Fruit fly (Drosophila melanogaster) whole organism, pupa: ENCODE results near the gene CG31323.

Experiments used
- CG10348 ChIP-seq: fragments of 200-800 bp; sonication (Bioruptor generic); IDR thresholded peaks from 2 replicates; pipeline ENCODE4 v1.3.6; 2022; ENCODE audit warnings: missing biosample characterization, missing genetic modification characterization
- CG12605 ChIP-seq: fragments of 200-800 bp; sonication (Bioruptor generic); IDR thresholded peaks from 2 replicates; pipeline ENCODE4 v1.3.6; 2022; ENCODE audit warnings: missing biosample characterization, missing genetic modification characterization
- CG13204 ChIP-seq: fragments of 200-800 bp; sonication (Bioruptor generic); optimal IDR thresholded peaks from 2 replicates; lab custom pipeline; 2018; ENCODE audit warnings: missing biosample characterization, mild to moderate bottlenecking, missing genetic modification characterization, moderate library complexity
- CG14655 ChIP-seq: fragments of 200-800 bp; sonication (Bioruptor generic); optimal IDR thresholded peaks from 3 replicates; lab custom pipeline; 2017; ENCODE audit warnings: mild to moderate bottlenecking, missing biosample characterization, missing genetic modification reagents, missing genetic modification characterization
- CG15710 ChIP-seq: fragments of 200-800 bp; sonication (Bioruptor generic); optimal IDR thresholded peaks from 2 replicates; lab custom pipeline; 2018; ENCODE audit warnings: missing biosample characterization, mild to moderate bottlenecking, missing genetic modification characterization, moderate library complexity
- CG17806 ChIP-seq: fragments of 200-800 bp; sonication (Bioruptor generic); optimal IDR thresholded peaks from 2 replicates; lab custom pipeline; 2018; ENCODE audit warnings: missing biosample characterization, mild to moderate bottlenecking, missing genetic modification characterization, moderate library complexity
- CG32121 ChIP-seq: fragments of 200-800 bp; sonication (Bioruptor generic); IDR thresholded peaks from 2 replicates; pipeline ENCODE4 v1.3.6; 2022; ENCODE audit warnings: missing biosample characterization, missing genetic modification characterization
- CG34367 ChIP-seq: fragments of 200-800 bp; sonication (Bioruptor generic); optimal IDR thresholded peaks from 2 replicates; lab custom pipeline; 2018; ENCODE audit warnings: missing biosample characterization, mild to moderate bottlenecking, missing genetic modification characterization
- CG4496 ChIP-seq: fragments of 200-800 bp; sonication (Bioruptor generic); IDR thresholded peaks from 3 replicates; pipeline ENCODE4 v1.3.6; 2022; ENCODE audit warnings: missing biosample characterization, missing genetic modification characterization
- CG8159 ChIP-seq: fragments of 200-800 bp; sonication (Bioruptor generic); optimal IDR thresholded peaks from 3 replicates; lab custom pipeline; 2018; ENCODE audit warnings: missing biosample characterization, mild to moderate bottlenecking, missing genetic modification characterization, moderate library complexity
- CG8301 ChIP-seq: fragments of 200-800 bp; sonication (Bioruptor generic); optimal IDR thresholded peaks from 2 replicates; lab custom pipeline; 2018; ENCODE audit warnings: missing biosample characterization, mild to moderate bottlenecking, missing genetic modification characterization
- CG9948 ChIP-seq: fragments of 200-800 bp; sonication (Bioruptor generic); optimal IDR thresholded peaks from 2 replicates; lab custom pipeline; 2018; ENCODE audit warnings: missing biosample characterization, mild to moderate bottlenecking, missing genetic modification characterization, moderate library complexity
- D1 ChIP-seq: fragments of 200-800 bp; sonication (Bioruptor generic); optimal IDR thresholded peaks from 2 replicates; lab custom pipeline; 2018; ENCODE audit warnings: missing biosample characterization, mild to moderate bottlenecking, missing genetic modification characterization, moderate library complexity
- EcR ChIP-seq: fragments of 200-800 bp; sonication (Bioruptor generic); optimal IDR thresholded peaks from 3 replicates; lab custom pipeline; 2019; ENCODE audit warnings: missing biosample characterization, missing genetic modification characterization, mild to moderate bottlenecking, moderate library complexity, missing genetic modification reagents
- Ets98B ChIP-seq: fragments of 200-800 bp; sonication (Bioruptor generic); IDR thresholded peaks from 2 replicates; pipeline ENCODE4 v1.3.6; 2022; ENCODE audit warnings: missing biosample characterization, missing genetic modification characterization
- Pif1A ChIP-seq: fragments of 200-800 bp; sonication (Bioruptor generic); optimal IDR thresholded peaks from 3 replicates; lab custom pipeline; 2016; ENCODE audit warnings: missing biosample characterization, missing genetic modification characterization
- Pif1B ChIP-seq: fragments of 200-800 bp; sonication (Bioruptor generic); optimal IDR thresholded peaks from 3 replicates; lab custom pipeline; 2016; ENCODE audit warnings: missing biosample characterization, missing genetic modification characterization
- Snoo ChIP-seq: fragments of 200-800 bp; sonication (Bioruptor generic); optimal IDR thresholded peaks from 3 replicates; lab custom pipeline; 2017; ENCODE audit warnings: missing biosample characterization, mild to moderate bottlenecking, missing genetic modification characterization, inconsistent platforms
- fd96Ca ChIP-seq: fragments of 200-800 bp; sonication (Bioruptor generic); IDR thresholded peaks from 3 replicates; pipeline ENCODE4 v1.3.6; 2022; ENCODE audit warnings: missing biosample characterization, missing genetic modification characterization
- gl ChIP-seq: fragments of 200-800 bp; sonication (Bioruptor generic); optimal IDR thresholded peaks from 2 replicates; lab custom pipeline; 2018; ENCODE audit warnings: missing biosample characterization, mild to moderate bottlenecking, missing genetic modification characterization
- rn ChIP-seq: fragments of 200-800 bp; sonication (Bioruptor generic); IDR thresholded peaks from 2 replicates; pipeline ENCODE4 v1.3.6; 2022; ENCODE audit warnings: missing biosample characterization, missing genetic modification characterization

Gene CG31323

dm6 chr3R:26214301-26214700 lies 43.7 kb downstream of the CG31323 start:
- TF ChIP-seq fd96Ca (0 out of 3 replicates have a peak, but pooled peaks have one; percentile 26), CG13204 (GFP tag; lab: Kevin White, UChicago) (no peak), CG15710 (tag; lab: Kevin White, UChicago) (no peak), CG17806 (tag; lab: Kevin White, UChicago) (no peak), CG34367 (no peak), D1 (tag; lab: Kevin White, UChicago) (no peak), CG10348 (GFP tag; lab: Robert Waterston, UW) (no peak), CG4496 (GFP tag; lab: Robert Waterston, UW) (0 out of 3 replicates have a peak, but pooled peaks have one; percentile 23), CG32121 (GFP tag; lab: Robert Waterston, UW) (no peak), CG14655 (GFP tag; lab: Kevin White, UChicago) (peak; percentile 29), Pif1A (GFP tag; lab: Kevin White, UChicago) (no peak), rn (GFP tag; lab: Robert Waterston, UW) (no peak), Ets98B (GFP tag; lab: Robert Waterston, UW) (no peak; the same call in 1 of the 2 replicates), CG12605 (GFP tag; lab: Robert Waterston, UW) (no peak), Pif1B (GFP tag; lab: Kevin White, UChicago) (no peak), CG9948 (tag; lab: Kevin White, UChicago) (no peak), CG8301 (tag; lab: Kevin White, UChicago) (no peak), gl (tag; lab: Kevin White, UChicago) (no peak), CG8159 (tag; lab: Kevin White, UChicago) (no peak), EcR (no peak), Snoo (tag; lab: Kevin White, UChicago) (no peak)

dm6 chr3R:26222123-26222651 lies 51.5 kb downstream of the CG31323 start:
- TF ChIP-seq CG13204 (GFP tag; lab: Kevin White, UChicago) (no peak), CG15710 (tag; lab: Kevin White, UChicago) (no peak), Snoo (tag; lab: Kevin White, UChicago) (no peak), CG32121 (GFP tag; lab: Robert Waterston, UW) (no peak), D1 (tag; lab: Kevin White, UChicago) (no peak), CG8159 (tag; lab: Kevin White, UChicago) (no peak), CG8301 (tag; lab: Kevin White, UChicago) (no peak), EcR (no peak), Pif1B (GFP tag; lab: Kevin White, UChicago) (no peak), Pif1A (GFP tag; lab: Kevin White, UChicago) (no peak)

DNA sequence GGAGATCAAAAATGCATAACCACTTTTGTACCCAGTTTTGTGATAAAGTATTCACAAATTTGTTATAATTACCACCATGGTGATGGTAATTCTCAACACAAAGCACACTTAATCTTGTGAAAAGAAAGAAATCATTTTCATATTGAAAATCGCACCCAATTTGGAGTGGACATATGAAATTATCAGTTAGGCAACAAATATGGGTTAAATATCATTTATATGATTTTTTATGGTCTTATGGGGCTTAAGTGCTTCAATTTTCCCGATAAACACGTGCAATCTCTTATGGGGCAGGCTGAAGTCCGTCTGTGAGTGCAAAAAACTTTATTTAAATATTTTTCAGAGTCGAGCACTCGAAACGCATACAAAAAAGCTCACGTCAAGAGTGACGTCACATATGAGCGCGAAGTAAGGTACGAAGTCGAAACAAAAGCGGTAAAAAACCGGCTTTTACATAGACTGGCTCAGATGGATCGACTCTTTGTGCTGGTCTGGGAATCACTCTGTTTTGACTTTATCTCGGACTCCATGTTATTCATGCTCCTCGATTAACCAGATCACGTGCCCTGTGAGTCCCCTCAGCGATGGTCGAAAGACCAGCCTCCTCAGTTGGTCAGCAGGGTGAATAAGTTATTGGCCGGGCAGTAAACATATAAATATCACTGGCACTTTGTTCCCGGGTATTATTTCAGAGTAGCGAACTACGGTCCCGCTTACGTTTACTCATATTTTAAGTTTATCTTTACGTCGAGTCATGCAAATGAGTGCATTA lies 56.0 kb downstream of the CG31323 start:
- peak; percentile 29 for TF ChIP-seq CG17806 (tag; lab: Kevin White, UChicago)
- no peak for TF ChIP-seq CG14655 (GFP tag; lab: Kevin White, UChicago)
- no peak for TF ChIP-seq CG10348 (GFP tag; lab: Robert Waterston, UW)
- TF ChIP-seq CG8159 (tag; lab: Kevin White, UChicago) = peak; percentile 30
- TF ChIP-seq rn (GFP tag; lab: Robert Waterston, UW) = no peak
- no peak for TF ChIP-seq CG32121 (GFP tag; lab: Robert Waterston, UW)
- TF ChIP-seq CG13204 (GFP tag; lab: Kevin White, UChicago) = peak; percentile 44
- no peak for TF ChIP-seq CG34367
- no peak for TF ChIP-seq Snoo (tag; lab: Kevin White, UChicago)
- TF ChIP-seq CG8301 (tag; lab: Kevin White, UChicago) = no peak
- no peak for TF ChIP-seq Pif1B (GFP tag; lab: Kevin White, UChicago)
- TF ChIP-seq Pif1A (GFP tag; lab: Kevin White, UChicago) = peak; percentile 4
- no peak for TF ChIP-seq gl (tag; lab: Kevin White, UChicago)
- peak; percentile 81 for TF ChIP-seq EcR
- TF ChIP-seq CG12605 (GFP tag; lab: Robert Waterston, UW) = no peak
- TF ChIP-seq Ets98B (GFP tag; lab: Robert Waterston, UW) = no peak
- 0 out of 3 replicates have a peak, but pooled peaks have one; percentile 32 for TF ChIP-seq CG4496 (GFP tag; lab: Robert Waterston, UW)
- TF ChIP-seq D1 (tag; lab: Kevin White, UChicago) = no peak
- no peak for TF ChIP-seq CG9948 (tag; lab: Kevin White, UChicago)
- TF ChIP-seq fd96Ca = no peak
- TF ChIP-seq CG15710 (tag; lab: Kevin White, UChicago) = no peak

DNA sequence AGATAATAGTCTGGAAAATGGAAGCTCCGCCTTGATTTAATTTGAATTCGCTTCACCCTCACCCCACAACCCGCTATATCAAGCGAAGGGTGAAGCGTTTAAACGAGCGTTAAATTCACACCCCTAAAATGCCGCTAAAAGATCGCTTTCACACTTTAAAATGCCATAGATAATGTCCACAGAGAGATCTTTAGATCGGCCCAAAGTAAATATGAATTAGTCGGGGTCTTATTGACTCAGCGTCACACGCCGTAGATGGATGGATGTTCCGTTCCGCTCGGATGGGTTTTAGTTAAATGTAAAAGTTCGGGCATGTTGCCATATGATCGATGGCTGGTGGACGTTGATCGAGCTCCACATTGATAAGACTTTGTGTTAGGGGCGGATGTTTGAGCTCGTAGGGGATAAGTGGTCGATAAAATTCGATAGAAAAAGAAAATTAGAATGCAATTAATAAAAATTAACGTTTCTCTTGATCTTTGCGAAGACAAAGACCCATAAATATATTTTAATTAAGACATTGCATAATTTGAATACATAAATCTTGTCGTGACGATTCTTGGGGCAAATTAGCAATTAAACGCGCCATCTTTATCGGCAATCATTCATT lies 57.5 kb downstream of the CG31323 start:
- TF ChIP-seq CG8159 (tag; lab: Kevin White, UChicago) (no peak), CG12605 (GFP tag; lab: Robert Waterston, UW) (no peak), CG9948 (tag; lab: Kevin White, UChicago) (no peak), fd96Ca (no peak), CG32121 (GFP tag; lab: Robert Waterston, UW) (no peak), Ets98B (GFP tag; lab: Robert Waterston, UW) (no peak), Pif1A (GFP tag; lab: Kevin White, UChicago) (no peak), rn (GFP tag; lab: Robert Waterston, UW) (no peak), CG14655 (GFP tag; lab: Kevin White, UChicago) (no peak), CG15710 (tag; lab: Kevin White, UChicago) (no peak), CG4496 (GFP tag; lab: Robert Waterston, UW) (no peak), Pif1B (GFP tag; lab: Kevin White, UChicago) (no peak), EcR (no peak), gl (tag; lab: Kevin White, UChicago) (no peak), CG8301 (tag; lab: Kevin White, UChicago) (no peak), D1 (tag; lab: Kevin White, UChicago) (no peak), CG34367 (no peak)
